Fruit fly (Drosophila melanogaster): ENCODE measurements around the gene CG42585.

DNA sequence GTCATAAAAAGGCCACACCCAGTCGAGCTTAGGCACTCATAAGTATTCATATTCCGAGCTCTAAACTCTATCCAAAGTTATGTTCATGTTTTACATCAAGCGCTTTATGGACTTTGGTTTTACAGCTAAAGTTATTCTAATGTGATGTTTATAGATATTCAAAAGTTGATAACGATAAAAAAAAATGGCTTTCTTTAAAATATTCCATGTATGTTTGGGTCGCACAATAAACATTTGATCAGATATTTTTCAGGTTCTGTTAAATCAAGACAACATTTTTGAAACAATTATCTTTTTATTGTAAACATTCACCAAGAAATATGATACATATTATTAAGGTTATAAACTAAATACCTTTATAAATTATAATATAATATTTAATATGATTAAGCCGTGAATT lies 40.7 kb upstream of the CG42585 start:
- no peak for TF ChIP-seq ttk (optimal IDR thresholded peaks at IDR 0.05)
- TF ChIP-seq psq (optimal IDR thresholded peaks at IDR 0.05) = no peak
- TF ChIP-seq h (optimal IDR thresholded peaks at IDR 0.05) = no peak
